Worm (Caenorhabditis elegans) whole organism, young adult: Measurements from ENCODE around the gene nas-13.

Source experiments
- B0035.1 ChIP-seq: sonication (generic microtip); optimal IDR thresholded peaks from 2 replicates; lab custom pipeline; 2016; ENCODE audit warnings: missing genetic modification characterization, mild to moderate bottlenecking, missing compliant biosample characterization, missing genotype, missing genetic modification reagents
- C17E4.6 ChIP-seq: fragments of 200-800 bp; sonication (Bioruptor generic); IDR thresholded peaks from 2 replicates; pipeline ENCODE4 v1.3.6; 2022; ENCODE audit warnings: missing genetic modification reagents, missing genetic modification characterization, missing compliant biosample characterization
- F22D6.2 ChIP-seq: sonication (generic microtip); optimal IDR thresholded peaks from 2 replicates; lab custom pipeline; 2016; ENCODE audit warnings: mild to moderate bottlenecking, missing genetic modification characterization, missing compliant biosample characterization
- F23B12.7 ChIP-seq: sonication (generic microtip); optimal IDR thresholded peaks from 2 replicates; lab custom pipeline; 2017; ENCODE audit warnings: missing genetic modification characterization, mild to moderate bottlenecking, missing compliant biosample characterization, antibody characterized with exemption, moderate library complexity; ENCODE audit not compliant: insufficient read depth
- F37B4.10 ChIP-seq: fragments of 200-800 bp; sonication (Bioruptor generic); IDR thresholded peaks from 2 replicates; pipeline ENCODE4 v1.3.6; 2022; ENCODE audit warnings: missing genetic modification characterization, missing compliant biosample characterization
- F39B2.1 ChIP-seq: fragments of 200-800 bp; sonication (Bioruptor generic); IDR thresholded peaks from 2 replicates; pipeline ENCODE4 v1.3.6; 2022; ENCODE audit warnings: missing genetic modification reagents, missing genetic modification characterization, missing compliant biosample characterization
- F52B5.7 ChIP-seq: sonication (generic microtip); optimal IDR thresholded peaks from 2 replicates; lab custom pipeline; 2016; ENCODE audit warnings: mild to moderate bottlenecking, missing genetic modification characterization, missing compliant biosample characterization
- K11D2.4 ChIP-seq: fragments of 200-800 bp; sonication (Bioruptor generic); IDR thresholded peaks from 2 replicates; pipeline ENCODE4 v1.3.6; 2022; ENCODE audit warnings: missing genetic modification reagents, missing genetic modification characterization, missing compliant biosample characterization
- K12H6.12 ChIP-seq: fragments of 200-800 bp; sonication (Bioruptor generic); optimal IDR thresholded peaks from 2 replicates; lab custom pipeline; 2018; ENCODE audit warnings: mild to moderate bottlenecking, missing genetic modification characterization, missing compliant biosample characterization
- T26A5.8 ChIP-seq: sonication (generic microtip); optimal IDR thresholded peaks from 2 replicates; lab custom pipeline; 2016; ENCODE audit warnings: missing genetic modification characterization, missing compliant biosample characterization
- Y53G8AR.9 ChIP-seq: fragments of 200-800 bp; sonication (Bioruptor generic); conservative IDR thresholded peaks from 2 replicates; pipeline ENCODE4 v1.3.6; 2022; ENCODE audit warnings: missing genetic modification reagents, missing genetic modification characterization, missing compliant biosample characterization
- Y67H2A.10 ChIP-seq: fragments of 200-800 bp; sonication (Bioruptor generic); conservative IDR thresholded peaks from 2 replicates; pipeline ENCODE4 v1.3.6; 2022; ENCODE audit warnings: missing genetic modification reagents, missing genetic modification characterization, missing compliant biosample characterization
- Y95B8A.8 ChIP-seq: fragments of 200-800 bp; sonication (Bioruptor generic); IDR thresholded peaks from 2 replicates; pipeline ENCODE4 v1.3.6; 2022; ENCODE audit warnings: missing genetic modification reagents, missing genetic modification characterization, missing compliant biosample characterization
- akir-1 ChIP-seq: fragments of 200-800 bp; sonication (Bioruptor generic); optimal IDR thresholded peaks from 2 replicates; lab custom pipeline; 2018; ENCODE audit warnings: mild to moderate bottlenecking, missing genetic modification characterization, moderate library complexity, missing compliant biosample characterization
- aptf-2 ChIP-seq: fragments of 200-800 bp; sonication (Bioruptor generic); conservative IDR thresholded peaks from 2 replicates; pipeline ENCODE4 v1.3.6; 2022; ENCODE audit warnings: missing genetic modification reagents, missing genetic modification characterization, missing compliant biosample characterization
- atf-7 ChIP-seq: sonication (generic microtip); optimal IDR thresholded peaks from 2 replicates; lab custom pipeline; 2017; ENCODE audit warnings: mild to moderate bottlenecking, missing genetic modification characterization, missing compliant biosample characterization
- athp-1 ChIP-seq: sonication (generic microtip); optimal IDR thresholded peaks from 2 replicates; lab custom pipeline; 2017; ENCODE audit warnings: mild to moderate bottlenecking, missing genetic modification characterization, missing compliant biosample characterization
- bed-1 ChIP-seq: fragments of 200-800 bp; sonication (Bioruptor generic); IDR thresholded peaks from 2 replicates; pipeline ENCODE4 v1.3.6; 2022; ENCODE audit warnings: missing genetic modification reagents, missing genetic modification characterization, missing compliant biosample characterization
- ccch-3 ChIP-seq: fragments of 200-800 bp; sonication (Bioruptor generic); optimal IDR thresholded peaks from 2 replicates; lab custom pipeline; 2018; ENCODE audit warnings: mild to moderate bottlenecking, missing genetic modification characterization, missing compliant biosample characterization
- die-1 ChIP-seq: sonication (generic microtip); optimal IDR thresholded peaks from 2 replicates; lab custom pipeline; 2016; ENCODE audit warnings: missing genotype, mild to moderate bottlenecking, missing genetic modification characterization, missing compliant biosample characterization
- efl-1 ChIP-seq: fragments of 150-350 bp; optimal IDR thresholded peaks from 2 replicates; lab custom pipeline; 2014; ENCODE audit warnings: missing biosample characterization, missing genetic modification reagents, missing genetic modification characterization
- gei-17 ChIP-seq: fragments of 200-800 bp; sonication (Bioruptor generic); optimal IDR thresholded peaks from 2 replicates; lab custom pipeline; 2018; ENCODE audit warnings: mild to moderate bottlenecking, missing genetic modification characterization, missing compliant biosample characterization
- hlh-26 ChIP-seq: fragments of 200-800 bp; sonication (Bioruptor generic); conservative IDR thresholded peaks from 2 replicates; pipeline ENCODE4 v1.3.6; 2022; ENCODE audit warnings: missing genetic modification reagents, missing genetic modification characterization, missing compliant biosample characterization
- hmg-20 ChIP-seq: fragments of 200-800 bp; sonication (Bioruptor generic); IDR thresholded peaks from 2 replicates; pipeline ENCODE4 v1.3.6; 2022; ENCODE audit warnings: missing genetic modification reagents, missing genetic modification characterization, missing compliant biosample characterization
- hrde-1 ChIP-seq: sonication (generic microtip); optimal IDR thresholded peaks from 2 replicates; lab custom pipeline; 2016; ENCODE audit warnings: missing genetic modification characterization, mild to moderate bottlenecking, missing compliant biosample characterization, moderate library complexity, missing genotype, missing genetic modification reagents, borderline replicate concordance
- lin-26 ChIP-seq: fragments of 200-800 bp; sonication (Bioruptor generic); IDR thresholded peaks from 2 replicates; pipeline ENCODE4 v1.3.6; 2022; ENCODE audit warnings: missing genetic modification reagents, missing genetic modification characterization, missing compliant biosample characterization
- lin-35 ChIP-seq, 3 experiments: fragments of 150-350 bp in 2 of 3; sonication (generic microtip) in 1 of 3; optimal IDR thresholded peaks; 2 replicates each; lab custom pipeline; 2014 to 2018; ENCODE audit warnings: missing biosample characterization in 3 of 3, missing genetic modification characterization in 3 of 3, missing genetic modification reagents in 3 of 3
- lin-54 ChIP-seq: fragments of 200-800 bp; sonication (Bioruptor generic); optimal IDR thresholded peaks from 2 replicates; lab custom pipeline; 2018; ENCODE audit warnings: mild to moderate bottlenecking, missing genetic modification characterization, missing compliant biosample characterization
- mes-4 ChIP-seq: sonication (generic microtip); optimal IDR thresholded peaks from 2 replicates; lab custom pipeline; 2016; ENCODE audit warnings: missing genotype, missing genetic modification characterization, missing compliant biosample characterization
- nfya-2 ChIP-seq: fragments of 200-800 bp; sonication (Bioruptor generic); IDR thresholded peaks from 2 replicates; pipeline ENCODE4 v1.3.6; 2022; ENCODE audit warnings: missing genetic modification reagents, missing genetic modification characterization, missing compliant biosample characterization
- nfyb-1 ChIP-seq: fragments of 200-800 bp; sonication (Bioruptor generic); IDR thresholded peaks from 2 replicates; pipeline ENCODE4 v1.3.6; 2022; ENCODE audit warnings: missing genetic modification reagents, missing genetic modification characterization, missing compliant biosample characterization
- nhr-179 ChIP-seq: sonication (generic microtip); optimal IDR thresholded peaks from 2 replicates; lab custom pipeline; 2016; ENCODE audit warnings: mild to moderate bottlenecking, missing genetic modification characterization, missing compliant biosample characterization
- pha-4 ChIP-seq: fragments of 150-350 bp; sonication (generic microtip); optimal IDR thresholded peaks from 2 replicates; lab custom pipeline; 2014; ENCODE audit warnings: missing biosample characterization, missing genetic modification reagents, missing genetic modification characterization
- rcor-1 ChIP-seq: fragments of 200-800 bp; sonication (Bioruptor generic); IDR thresholded peaks from 2 replicates; pipeline ENCODE4 v1.3.6; 2022; ENCODE audit warnings: missing genetic modification reagents, missing genetic modification characterization, missing compliant biosample characterization
- somi-1 ChIP-seq: fragments of 200-800 bp; sonication (Bioruptor generic); optimal IDR thresholded peaks from 2 replicates; lab custom pipeline; 2018; ENCODE audit warnings: mild to moderate bottlenecking, missing genetic modification characterization, missing compliant biosample characterization
- sptf-2 ChIP-seq: fragments of 200-800 bp; sonication (Bioruptor generic); optimal IDR thresholded peaks from 2 replicates; lab custom pipeline; 2018; ENCODE audit warnings: mild to moderate bottlenecking, missing genetic modification characterization, missing compliant biosample characterization
- tlf-1 ChIP-seq: fragments of 200-800 bp; sonication (Bioruptor generic); optimal IDR thresholded peaks from 2 replicates; lab custom pipeline; 2018; ENCODE audit warnings: mild to moderate bottlenecking, missing genetic modification characterization, missing compliant biosample characterization
- unc-62 ChIP-seq: fragments of 150-350 bp; optimal IDR thresholded peaks from 2 replicates; lab custom pipeline; 2014; ENCODE audit warnings: missing biosample characterization, missing genetic modification reagents, missing genetic modification characterization
- xnd-1 ChIP-seq: sonication (generic microtip); optimal IDR thresholded peaks from 2 replicates; lab custom pipeline; 2016; ENCODE audit warnings: missing genotype, missing genetic modification reagents, missing genetic modification characterization, missing compliant biosample characterization
- zfh-2 ChIP-seq: fragments of 200-800 bp; sonication (Bioruptor generic); conservative IDR thresholded peaks from 2 replicates; pipeline ENCODE4 v1.3.6; 2022; ENCODE audit warnings: missing genetic modification reagents, missing genetic modification characterization, missing compliant biosample characterization
- ztf-26 ChIP-seq: sonication (generic microtip); optimal IDR thresholded peaks from 2 replicates; lab custom pipeline; 2017; ENCODE audit warnings: missing genetic modification characterization, missing compliant biosample characterization
- ztf-28 ChIP-seq: fragments of 200-800 bp; sonication (Bioruptor generic); IDR thresholded peaks from 2 replicates; pipeline ENCODE4 v1.3.6; 2022; ENCODE audit warnings: missing genetic modification reagents, missing genetic modification characterization, missing compliant biosample characterization
- ztf-3 ChIP-seq: fragments of 200-800 bp; sonication (Bioruptor generic); optimal IDR thresholded peaks from 2 replicates; lab custom pipeline; 2018; ENCODE audit warnings: mild to moderate bottlenecking, missing genetic modification characterization, missing compliant biosample characterization

The nas-13 gene

ce11 chrX:15427931-15428330, at the start of gene nas-13:
Gene nas-13 (minus strand): TSS chrX:15428253.
- TF ChIP-seq T26A5.8 (tag; lab: Kevin White, UChicago) (no peak), F52B5.7 (no peak), K12H6.12 (tag; lab: Kevin White, UChicago) (no peak), xnd-1 (no peak), lin-35 (GFP tag; optimal IDR thresholded peaks at IDR 0.05; lab: Kevin White, UChicago) (no peak), ztf-3 (GFP tag; lab: Kevin White, UChicago) (no peak), K11D2.4 (GFP tag; lab: Robert Waterston, UW) (no peak), gei-17 (no peak), nfya-2 (GFP tag; lab: Robert Waterston, UW) (no peak), F23B12.7 (tag; lab: Kevin White, UChicago) (no peak), akir-1 (GFP tag; lab: Kevin White, UChicago) (no peak), pha-4 (tag; lab: Kevin White, UChicago) (no peak), bed-1 (GFP tag; lab: Robert Waterston, UW) (no peak), Y53G8AR.9 (GFP tag; lab: Robert Waterston, UW) (no peak)

- no peak for TF ChIP-seq hrde-1 (tag; lab: Kevin White, UChicago)
- no peak for TF ChIP-seq die-1 (tag; lab: Kevin White, UChicago)
- TF ChIP-seq xnd-1 = no peak
- no peak for TF ChIP-seq Y95B8A.8
- no peak for TF ChIP-seq sptf-2 (GFP tag; lab: Kevin White, UChicago)
- no peak for TF ChIP-seq F22D6.2 (tag; lab: Kevin White, UChicago)
- TF ChIP-seq atf-7 (tag; lab: Kevin White, UChicago) = no peak
- TF ChIP-seq nfya-2 (GFP tag; lab: Robert Waterston, UW) = no peak
- TF ChIP-seq B0035.1 (tag; lab: Kevin White, UChicago) = no peak
- no peak for TF ChIP-seq K11D2.4 (GFP tag; lab: Robert Waterston, UW)
- no peak for TF ChIP-seq lin-54 (GFP tag; lab: Kevin White, UChicago)
- TF ChIP-seq ztf-26 (tag; lab: Kevin White, UChicago) = no peak
- TF ChIP-seq, all 124 proteins: peak for 0
These were observed 49.3 kb upstream of the nas-13 start, which contains the start of gene exc-1 for ce11 chrX:15477309-15477708. Gene exc-1 (minus strand): TSS chrX:15477409.

ce11 chrX:15469957-15470548, 42.0 kb upstream of the nas-13 start:
- TF ChIP-seq lin-26 (GFP tag; lab: Robert Waterston, UW) (no peak), efl-1 (GFP tag; lab: Kevin White, UChicago) (no peak), C17E4.6 (GFP tag; lab: Robert Waterston, UW) (no peak), mes-4 (tag; lab: Kevin White, UChicago) (no peak), gei-17 (no peak), ztf-28 (GFP tag; lab: Robert Waterston, UW) (no peak), hmg-20 (GFP tag; lab: Robert Waterston, UW) (no peak), ccch-3 (no peak), nhr-179 (tag; lab: Kevin White, UChicago) (no peak), tlf-1 (GFP tag; lab: Kevin White, UChicago) (no peak)

ce11 chrX:15468657-15469056, 40.6 kb upstream of the nas-13 start:
- TF ChIP-seq nfyb-1 (GFP tag; lab: Robert Waterston, UW) (no peak), athp-1 (tag; lab: Kevin White, UChicago) (no peak), F37B4.10 (GFP tag; lab: Robert Waterston, UW) (no peak), ccch-3 (no peak), unc-62 (GFP tag; lab: Kevin White, UChicago) (no peak), aptf-2 (GFP tag; lab: Robert Waterston, UW) (no peak), F39B2.1 (no peak), rcor-1 (GFP tag; lab: Robert Waterston, UW) (no peak), efl-1 (GFP tag; lab: Kevin White, UChicago) (no peak), somi-1 (no peak), hlh-26 (GFP tag; lab: Robert Waterston, UW) (no peak), zfh-2 (GFP tag; lab: Robert Waterston, UW) (peak; percentile 42; the same call in 1 of the 2 replicates), Y67H2A.10 (GFP tag; lab: Robert Waterston, UW) (no peak), lin-26 (GFP tag; lab: Robert Waterston, UW) (no peak)
